Fruit fly (Drosophila melanogaster) whole organism, embryonic: ENCODE data around the gene Jhbp16.
A peak's percentile ranks its signal among the peaks of the same experiment; 100 is the strongest.

ENCODE experiments used
- Ada2b ChIP-seq: fragments of 200-800 bp; sonication (Bioruptor generic); IDR thresholded peaks from 2 replicates; pipeline ENCODE4 v1.3.6; 2022; ENCODE audit warnings: missing biosample characterization, missing genetic modification characterization
- Adf1 ChIP-seq: fragments of 200-800 bp; sonication (Bioruptor generic); IDR thresholded peaks from 2 replicates; pipeline ENCODE4 v1.3.6; 2022; ENCODE audit warnings: missing biosample characterization, missing genetic modification characterization
- Atf-2 ChIP-seq: fragments of 200-800 bp; sonication (Bioruptor generic); optimal IDR thresholded peaks from 2 replicates; lab custom pipeline; 2016; ENCODE audit warnings: missing biosample characterization, missing genetic modification characterization
- Bdp1 ChIP-seq: fragments of 200-800 bp; sonication (Bioruptor generic); optimal IDR thresholded peaks from 3 replicates; lab custom pipeline; 2016; ENCODE audit warnings: missing biosample characterization, missing genetic modification characterization
- CG10959 ChIP-seq: fragments of 200-800 bp; sonication (Bioruptor generic); IDR thresholded peaks from 2 replicates; pipeline ENCODE4 v1.3.6; 2022; ENCODE audit warnings: missing biosample characterization, missing genetic modification characterization
- CG11093 ChIP-seq: fragments of 200-800 bp; sonication (Bioruptor generic); IDR thresholded peaks from 3 replicates; pipeline ENCODE4 v1.3.6; 2022; ENCODE audit warnings: missing biosample characterization, missing genetic modification characterization
- CG16863 ChIP-seq: fragments of 200-800 bp; sonication (Bioruptor generic); optimal IDR thresholded peaks from 3 replicates; lab custom pipeline; 2016; ENCODE audit warnings: missing biosample characterization, missing genetic modification characterization
- CG17359 ChIP-seq: fragments of 200-800 bp; sonication (Bioruptor generic); optimal IDR thresholded peaks from 3 replicates; lab custom pipeline; 2018; ENCODE audit warnings: missing biosample characterization, mild to moderate bottlenecking, missing genetic modification characterization, moderate library complexity
- CG17568 ChIP-seq: fragments of 200-800 bp; sonication (Bioruptor generic); optimal IDR thresholded peaks from 2 replicates; lab custom pipeline; 2018; ENCODE audit warnings: missing biosample characterization, mild to moderate bottlenecking, missing genetic modification characterization, moderate library complexity
- CG17829 ChIP-seq: fragments of 200-800 bp; optimal IDR thresholded peaks from 2 replicates; lab custom pipeline; 2019; ENCODE audit warnings: missing biosample characterization, mild to moderate bottlenecking, missing genetic modification characterization, moderate library complexity
- CG1832 ChIP-seq: fragments of 200-800 bp; sonication (Bioruptor generic); optimal IDR thresholded peaks from 2 replicates; lab custom pipeline; 2017; ENCODE audit warnings: missing biosample characterization, mild to moderate bottlenecking, missing genetic modification characterization, inconsistent platforms
- CG2889 ChIP-seq: fragments of 200-800 bp; sonication (Bioruptor generic); IDR thresholded peaks from 3 replicates; pipeline ENCODE4 v1.3.6; 2022; ENCODE audit warnings: missing biosample characterization, missing genetic modification characterization
- CG30431 ChIP-seq: fragments of 200-800 bp; sonication (Bioruptor generic); optimal IDR thresholded peaks from 2 replicates; lab custom pipeline; 2017; ENCODE audit warnings: missing biosample characterization, missing genetic modification characterization
- CG33213 ChIP-seq: fragments of 200-800 bp; sonication (Bioruptor generic); optimal IDR thresholded peaks from 3 replicates; lab custom pipeline; 2016; ENCODE audit warnings: missing biosample characterization, missing genetic modification characterization
- CG3995 ChIP-seq: fragments of 200-800 bp; sonication (Bioruptor generic); optimal IDR thresholded peaks from 3 replicates; lab custom pipeline; 2016; ENCODE audit warnings: missing biosample characterization, missing genetic modification characterization
- CG4730 ChIP-seq: fragments of 200-800 bp; sonication (Bioruptor generic); IDR thresholded peaks from 2 replicates; pipeline ENCODE4 v1.3.6; 2022; ENCODE audit warnings: missing biosample characterization, missing genetic modification characterization
- CG6765 ChIP-seq: fragments of 200-800 bp; sonication (Bioruptor generic); optimal IDR thresholded peaks from 3 replicates; lab custom pipeline; 2017; ENCODE audit warnings: missing biosample characterization, mild to moderate bottlenecking, missing genetic modification characterization
- CG7556 ChIP-seq: fragments of 200-800 bp; sonication (Bioruptor generic); optimal IDR thresholded peaks from 2 replicates; lab custom pipeline; 2017; ENCODE audit warnings: missing biosample characterization, mild to moderate bottlenecking, missing genetic modification characterization
- CG7987 ChIP-seq: fragments of 200-800 bp; sonication (Bioruptor generic); optimal IDR thresholded peaks from 2 replicates; lab custom pipeline; 2018; ENCODE audit warnings: missing biosample characterization, mild to moderate bottlenecking, missing genetic modification characterization, moderate library complexity
- CG8765 ChIP-seq: fragments of 200-800 bp; sonication (Bioruptor generic); IDR thresholded peaks from 2 replicates; pipeline ENCODE4 v1.3.6; 2022; ENCODE audit warnings: missing biosample characterization, missing genetic modification characterization
- CG9727 ChIP-seq: fragments of 200-800 bp; sonication (Bioruptor generic); optimal IDR thresholded peaks from 3 replicates; lab custom pipeline; 2017; ENCODE audit warnings: missing biosample characterization, mild to moderate bottlenecking, missing genetic modification characterization
- CG9817 ChIP-seq: fragments of 200-800 bp; sonication (Bioruptor generic); optimal IDR thresholded peaks from 2 replicates; lab custom pipeline; 2018; ENCODE audit warnings: missing biosample characterization, mild to moderate bottlenecking, missing genetic modification characterization, moderate library complexity
- CG9932 ChIP-seq: fragments of 200-800 bp; sonication (Bioruptor generic); IDR thresholded peaks from 2 replicates; pipeline ENCODE4 v1.3.6; 2022; ENCODE audit warnings: missing biosample characterization, missing genetic modification characterization
- D19A ChIP-seq: fragments of 200-800 bp; optimal IDR thresholded peaks from 3 replicates; lab custom pipeline; 2019; ENCODE audit warnings: missing biosample characterization, mild to moderate bottlenecking, missing genetic modification characterization, moderate library complexity
- Ets97D ChIP-seq: fragments of 200-800 bp; sonication (Bioruptor generic); optimal IDR thresholded peaks from 3 replicates; lab custom pipeline; 2016; ENCODE audit warnings: missing biosample characterization, missing genetic modification characterization
- MESR4 ChIP-seq: fragments of 200-800 bp; sonication (Bioruptor generic); optimal IDR thresholded peaks from 2 replicates; lab custom pipeline; 2018; ENCODE audit warnings: missing biosample characterization, mild to moderate bottlenecking, missing genetic modification characterization, moderate library complexity
- Neu2 ChIP-seq: fragments of 200-800 bp; sonication (Bioruptor generic); optimal IDR thresholded peaks from 3 replicates; lab custom pipeline; 2016; ENCODE audit warnings: missing biosample characterization, missing genetic modification characterization, borderline replicate concordance
- Side ChIP-seq: fragments of 200-800 bp; sonication (Bioruptor generic); optimal IDR thresholded peaks from 2 replicates; lab custom pipeline; 2016; ENCODE audit warnings: missing biosample characterization, missing genetic modification characterization
- Six4 ChIP-seq: fragments of 200-800 bp; sonication (Bioruptor generic); optimal IDR thresholded peaks from 2 replicates; lab custom pipeline; 2016; ENCODE audit warnings: missing biosample characterization, missing genetic modification characterization
- Sry-δ ChIP-seq: fragments of 200-800 bp; sonication (Bioruptor generic); optimal IDR thresholded peaks from 2 replicates; lab custom pipeline; 2016; ENCODE audit warnings: missing biosample characterization, missing genetic modification characterization
- Tbp ChIP-seq: fragments of >200 bp; optimal IDR thresholded peaks from 2 replicates; lab custom pipeline; 2018; ENCODE audit warnings: missing biosample characterization, missing genetic modification characterization
- bab2 ChIP-seq: fragments of 200-800 bp; sonication (Bioruptor generic); optimal IDR thresholded peaks from 2 replicates; lab custom pipeline; 2016; ENCODE audit warnings: missing biosample characterization, missing genetic modification characterization
- ci ChIP-seq: fragments of 200-800 bp; sonication (Bioruptor generic); IDR thresholded peaks from 3 replicates; pipeline ENCODE4 v1.3.6; 2022; ENCODE audit warnings: missing biosample characterization, missing genetic modification characterization
- da ChIP-seq: fragments of 200-800 bp; sonication (Bioruptor generic); optimal IDR thresholded peaks from 2 replicates; lab custom pipeline; 2016; ENCODE audit warnings: missing biosample characterization, missing genetic modification characterization
- dpn ChIP-seq, 2 experiments: fragments of 200-800 bp; sonication (Bioruptor generic); optimal IDR thresholded peaks; 3 replicates each; lab custom pipeline; 2016; ENCODE audit warnings: missing biosample characterization in 2 of 2, missing genetic modification characterization in 2 of 2
- gce ChIP-seq: fragments of 200-800 bp; sonication (Bioruptor generic); IDR thresholded peaks from 3 replicates; pipeline ENCODE4 v1.3.6; 2022; ENCODE audit warnings: missing biosample characterization, missing genetic modification characterization
- gcm2 ChIP-seq: fragments of 200-800 bp; sonication (Bioruptor generic); optimal IDR thresholded peaks from 2 replicates; lab custom pipeline; 2016; ENCODE audit warnings: missing biosample characterization, missing genetic modification characterization
- grau ChIP-seq: fragments of 200-800 bp; optimal IDR thresholded peaks from 3 replicates; lab custom pipeline; 2019; ENCODE audit warnings: missing biosample characterization, mild to moderate bottlenecking, missing genetic modification characterization, moderate library complexity
- gsb ChIP-seq: fragments of 200-800 bp; sonication (Bioruptor generic); IDR thresholded peaks from 2 replicates; pipeline ENCODE4 v1.3.6; 2022; ENCODE audit warnings: missing biosample characterization, missing genetic modification characterization
- ind ChIP-seq: fragments of 200-800 bp; sonication (Bioruptor generic); optimal IDR thresholded peaks from 3 replicates; lab custom pipeline; 2016; ENCODE audit warnings: missing biosample characterization, missing genetic modification characterization
- lola ChIP-seq, 3 experiments: fragments of >200 bp in 2 of 3; fragments of 200-800 bp in 1 of 3; sonication (Bioruptor generic) in 1 of 3; optimal IDR thresholded peaks; 2 replicates each; lab custom pipeline; 2017 to 2019; ENCODE audit warnings: missing biosample characterization in 3 of 3, missing genetic modification characterization in 3 of 3, mild to moderate bottlenecking in 1 of 3, moderate library complexity in 1 of 3
- mirr ChIP-seq: fragments of 200-800 bp; sonication (Bioruptor generic); optimal IDR thresholded peaks from 3 replicates; lab custom pipeline; 2018; ENCODE audit warnings: missing biosample characterization, mild to moderate bottlenecking, missing genetic modification characterization
- mld ChIP-seq: fragments of 200-800 bp; sonication (Bioruptor generic); IDR thresholded peaks from 3 replicates; pipeline ENCODE4 v1.3.6; 2022; ENCODE audit warnings: missing biosample characterization, missing genetic modification characterization; ENCODE audit not compliant: partially characterized antibody
- phol ChIP-seq: fragments of 200-800 bp; sonication (Bioruptor generic); optimal IDR thresholded peaks from 3 replicates; lab custom pipeline; 2018; ENCODE audit warnings: missing biosample characterization, mild to moderate bottlenecking, missing genetic modification characterization, moderate library complexity
- pzg ChIP-seq: fragments of 200-800 bp; sonication (Bioruptor generic); optimal IDR thresholded peaks from 3 replicates; lab custom pipeline; 2018; ENCODE audit warnings: missing biosample characterization, mild to moderate bottlenecking, missing genetic modification characterization, moderate library complexity
- sqz ChIP-seq: fragments of 200-800 bp; sonication (Bioruptor generic); optimal IDR thresholded peaks from 3 replicates; lab custom pipeline; 2018; ENCODE audit warnings: missing biosample characterization, mild to moderate bottlenecking, missing genetic modification characterization
- tin ChIP-seq: fragments of 200-800 bp; sonication (Bioruptor generic); optimal IDR thresholded peaks from 3 replicates; lab custom pipeline; 2016; ENCODE audit warnings: missing biosample characterization, missing genetic modification characterization
- tna ChIP-seq: fragments of 200-800 bp; sonication (Bioruptor generic); IDR thresholded peaks from 2 replicates; pipeline ENCODE4 v1.3.6; 2022; ENCODE audit warnings: missing biosample characterization, missing genetic modification characterization; ENCODE audit not compliant: partially characterized antibody
- vnd ChIP-seq: fragments of 200-800 bp; sonication (Bioruptor generic); IDR thresholded peaks from 3 replicates; pipeline ENCODE4 v1.3.6; 2022; ENCODE audit warnings: missing biosample characterization, missing genetic modification characterization; ENCODE audit not compliant: partially characterized antibody
- wor ChIP-seq: fragments of 200-800 bp; sonication (Bioruptor generic); IDR thresholded peaks from 2 replicates; pipeline ENCODE4 v1.3.6; 2022; ENCODE audit warnings: missing biosample characterization, missing genetic modification characterization

The Jhbp16 gene

dm6 chr3R:21632930-21633780 lies 31.0 kb upstream of the Jhbp16 start (continued):
- TF ChIP-seq Ets97D (GFP tag; lab: Kevin White, UChicago) (no peak), Side (GFP tag; lab: Kevin White, UChicago) (no peak), CG2889 (GFP tag; lab: Robert Waterston, UW) (no peak), MESR4 (GFP tag; lab: Kevin White, UChicago) (no peak), Tbp (GFP tag; lab: Kevin White, UChicago) (no peak), CG8765 (GFP tag; lab: Robert Waterston, UW) (no peak), da (GFP tag; lab: Kevin White, UChicago) (no peak), CG17568 (GFP tag; lab: Kevin White, UChicago) (no peak), CG16863 (no peak), lola (GFP tag; optimal IDR thresholded peaks at IDR 0.05; lab: Kevin White, UChicago) (peak in 1 of 3 experiments; percentile 79), wor (no peak), CG6765 (peak; percentile 24), Bdp1 (no peak), CG30431 (GFP tag; lab: Kevin White, UChicago) (no peak), CG3995 (GFP tag; lab: Kevin White, UChicago) (peak; percentile 12), CG9727 (GFP tag; lab: Kevin White, UChicago) (peak; percentile 40), CG10959 (GFP tag; lab: Robert Waterston, UW) (no peak), Adf1 (GFP tag; lab: Robert Waterston, UW) (no peak), CG11093 (GFP tag; lab: Robert Waterston, UW) (0 out of 3 replicates have a peak, but pooled peaks have one; percentile 29), CG17359 (peak; percentile 39), CG7556 (GFP tag; lab: Kevin White, UChicago) (peak; percentile 69), vnd (GFP tag; lab: Robert Waterston, UW) (no peak), Six4 (GFP tag; lab: Kevin White, UChicago) (peak; percentile 33), CG17829 (tag; lab: Kevin White, UChicago) (peak; percentile 54), CG7987 (GFP tag; lab: Kevin White, UChicago) (no peak), sqz (GFP tag; lab: Kevin White, UChicago) (no peak), dpn (GFP tag; optimal IDR thresholded peaks at IDR 0.05; lab: Kevin White, UChicago) (peak in 1 of 2 experiments; percentile 26), CG33213 (GFP tag; lab: Kevin White, UChicago) (no peak), ci (GFP tag; lab: Robert Waterston, UW) (no peak), pzg (no peak), CG1832 (GFP tag; lab: Kevin White, UChicago) (no peak), grau (tag; lab: Kevin White, UChicago) (peak; percentile 55), gcm2 (GFP tag; lab: Kevin White, UChicago) (no peak), mld (GFP tag; lab: Robert Waterston, UW) (no peak), bab2 (no peak), gsb (GFP tag; lab: Robert Waterston, UW) (no peak), Neu2 (GFP tag; lab: Kevin White, UChicago) (no peak), gce (GFP tag; lab: Robert Waterston, UW) (no peak), mirr (GFP tag; lab: Kevin White, UChicago) (peak; percentile 59), Atf-2 (no peak), Sry-δ (GFP tag; lab: Kevin White, UChicago) (peak; percentile 27), tin (GFP tag; lab: Kevin White, UChicago) (peak; percentile 3), CG9932 (no peak), tna (GFP tag; lab: Robert Waterston, UW) (no peak), phol (tag; lab: Kevin White, UChicago) (peak; percentile 72), Ada2b (no peak), D19A (tag; lab: Kevin White, UChicago) (peak; percentile 70), ind (GFP tag; lab: Kevin White, UChicago) (peak; percentile 25), CG4730 (no peak), CG9817 (tag; lab: Kevin White, UChicago) (peak; percentile 4)
